Worm (Caenorhabditis elegans) whole organism, young adult: ENCODE data around the gene H41C03.3.
A peak's percentile ranks its signal among the peaks of the same experiment; 100 is the strongest.

Source experiments
- B0261.1 ChIP-seq: sonication (generic microtip); optimal IDR thresholded peaks from 2 replicates; lab custom pipeline; 2016; ENCODE audit warnings: mild to moderate bottlenecking, missing genetic modification characterization, moderate library complexity, missing compliant biosample characterization
- B0336.3 ChIP-seq: fragments of 200-800 bp; sonication (Bioruptor generic); IDR thresholded peaks from 2 replicates; pipeline ENCODE4 v1.3.6; 2022; ENCODE audit warnings: missing genetic modification characterization, missing compliant biosample characterization
- C06A6.2 ChIP-seq: fragments of 200-800 bp; sonication (Bioruptor generic); conservative IDR thresholded peaks from 2 replicates; pipeline ENCODE4 v1.3.6; 2022; ENCODE audit warnings: missing genetic modification characterization, missing compliant biosample characterization
- F49E8.2 ChIP-seq: sonication (generic microtip); optimal IDR thresholded peaks from 3 replicates; lab custom pipeline; 2017; ENCODE audit warnings: missing genetic modification characterization, mild to moderate bottlenecking, missing compliant biosample characterization, antibody characterized with exemption, moderate library complexity; ENCODE audit not compliant: insufficient read depth
- F55B11.4 ChIP-seq: sonication (generic microtip); optimal IDR thresholded peaks from 2 replicates; lab custom pipeline; 2016; ENCODE audit warnings: missing compliant biosample characterization, missing genetic modification characterization, borderline replicate concordance; ENCODE audit not compliant: insufficient read depth
- K12H6.12 ChIP-seq: fragments of 200-800 bp; sonication (Bioruptor generic); optimal IDR thresholded peaks from 2 replicates; lab custom pipeline; 2018; ENCODE audit warnings: mild to moderate bottlenecking, missing genetic modification characterization, missing compliant biosample characterization
- Y53F4B.3 ChIP-seq: fragments of 200-800 bp; sonication (Bioruptor generic); IDR thresholded peaks from 2 replicates; pipeline ENCODE4 v1.3.6; 2022; ENCODE audit warnings: missing genetic modification reagents, missing genetic modification characterization, missing compliant biosample characterization
- Y53G8AR.9 ChIP-seq: fragments of 200-800 bp; sonication (Bioruptor generic); conservative IDR thresholded peaks from 2 replicates; pipeline ENCODE4 v1.3.6; 2022; ENCODE audit warnings: missing genetic modification reagents, missing genetic modification characterization, missing compliant biosample characterization
- Y67H2A.10 ChIP-seq: fragments of 200-800 bp; sonication (Bioruptor generic); conservative IDR thresholded peaks from 2 replicates; pipeline ENCODE4 v1.3.6; 2022; ENCODE audit warnings: missing genetic modification reagents, missing genetic modification characterization, missing compliant biosample characterization
- Y79H2A.3 ChIP-seq: fragments of 200-800 bp; sonication (Bioruptor generic); conservative IDR thresholded peaks from 2 replicates; pipeline ENCODE4 v1.3.6; 2022; ENCODE audit warnings: missing genetic modification reagents, missing genetic modification characterization, missing compliant biosample characterization
- atf-7 ChIP-seq: sonication (generic microtip); optimal IDR thresholded peaks from 2 replicates; lab custom pipeline; 2017; ENCODE audit warnings: mild to moderate bottlenecking, missing genetic modification characterization, missing compliant biosample characterization
- athp-1 ChIP-seq: sonication (generic microtip); optimal IDR thresholded peaks from 2 replicates; lab custom pipeline; 2017; ENCODE audit warnings: mild to moderate bottlenecking, missing genetic modification characterization, missing compliant biosample characterization
- cebp-1 ChIP-seq, 2 experiments: fragments of 200-800 bp in 1 of 2; sonication (Bioruptor generic) in 1 of 2; sonication (generic microtip) in 1 of 2; IDR thresholded peaks in 1 of 2; optimal IDR thresholded peaks in 1 of 2; 2 replicates each; pipeline versions ENCODE4 v1.3.6 to Lab custom; 2017 to 2022; ENCODE audit warnings: missing compliant biosample characterization in 2 of 2, missing genetic modification characterization in 2 of 2, mild to moderate bottlenecking in 1 of 2, missing genetic modification reagents in 1 of 2, moderate library complexity in 1 of 2
- cebp-2 ChIP-seq: fragments of 200-800 bp; sonication (Bioruptor generic); IDR thresholded peaks from 2 replicates; pipeline ENCODE4 v1.3.6; 2022; ENCODE audit warnings: missing genetic modification characterization, missing compliant biosample characterization
- ceh-58 ChIP-seq: fragments of 200-800 bp; sonication (Bioruptor generic); IDR thresholded peaks from 2 replicates; pipeline ENCODE4 v1.3.6; 2022; ENCODE audit warnings: missing genetic modification characterization, missing compliant biosample characterization
- ceh-91 ChIP-seq: fragments of 200-800 bp; sonication (Bioruptor generic); IDR thresholded peaks from 2 replicates; pipeline ENCODE4 v1.3.6; 2022; ENCODE audit warnings: missing genetic modification reagents, missing genetic modification characterization, missing compliant biosample characterization
- dox-1 ChIP-seq: fragments of 200-800 bp; sonication (Bioruptor generic); IDR thresholded peaks from 2 replicates; pipeline ENCODE4 v1.3.6; 2022; ENCODE audit warnings: missing genetic modification reagents, missing genetic modification characterization, missing compliant biosample characterization
- dpl-1 ChIP-seq: fragments of 150-350 bp; optimal IDR thresholded peaks from 2 replicates; lab custom pipeline; 2014; ENCODE audit warnings: missing biosample characterization, missing genetic modification reagents, missing genetic modification characterization
- ekl-4 ChIP-seq: fragments of 200-800 bp; sonication (Bioruptor generic); IDR thresholded peaks from 2 replicates; pipeline ENCODE4 v1.3.6; 2022; ENCODE audit warnings: missing genetic modification reagents, missing genetic modification characterization, missing compliant biosample characterization
- fkh-3 ChIP-seq: sonication (generic microtip); optimal IDR thresholded peaks from 2 replicates; lab custom pipeline; 2016; ENCODE audit warnings: mild to moderate bottlenecking, missing genetic modification characterization, missing compliant biosample characterization
- him-1 ChIP-seq: sonication (generic microtip); optimal IDR thresholded peaks from 2 replicates; lab custom pipeline; 2016; ENCODE audit warnings: missing genotype, missing genetic modification reagents, missing genetic modification characterization, missing compliant biosample characterization
- hlh-12 ChIP-seq: sonication (generic microtip); optimal IDR thresholded peaks from 2 replicates; lab custom pipeline; 2016; ENCODE audit warnings: missing genetic modification characterization, missing compliant biosample characterization
- hlh-26 ChIP-seq: fragments of 200-800 bp; sonication (Bioruptor generic); conservative IDR thresholded peaks from 2 replicates; pipeline ENCODE4 v1.3.6; 2022; ENCODE audit warnings: missing genetic modification reagents, missing genetic modification characterization, missing compliant biosample characterization
- lag-1 ChIP-seq: fragments of 200-800 bp; sonication (Bioruptor generic); IDR thresholded peaks from 2 replicates; pipeline ENCODE4 v1.3.6; 2022; ENCODE audit warnings: missing genetic modification reagents, missing genetic modification characterization, missing compliant biosample characterization
- lin-26 ChIP-seq: fragments of 200-800 bp; sonication (Bioruptor generic); IDR thresholded peaks from 2 replicates; pipeline ENCODE4 v1.3.6; 2022; ENCODE audit warnings: missing genetic modification reagents, missing genetic modification characterization, missing compliant biosample characterization
- lin-40 ChIP-seq: sonication (generic microtip); optimal IDR thresholded peaks from 2 replicates; lab custom pipeline; 2016; ENCODE audit warnings: missing genetic modification characterization, mild to moderate bottlenecking, missing compliant biosample characterization, missing genotype, missing genetic modification reagents
- lsl-1 ChIP-seq: fragments of 200-800 bp; sonication (Bioruptor generic); optimal IDR thresholded peaks from 2 replicates; lab custom pipeline; 2018; ENCODE audit warnings: mild to moderate bottlenecking, missing genetic modification characterization, moderate library complexity, missing compliant biosample characterization
- mcd-1 ChIP-seq: fragments of 200-800 bp; sonication (Bioruptor generic); IDR thresholded peaks from 2 replicates; pipeline ENCODE4 v1.3.6; 2022; ENCODE audit warnings: missing genetic modification reagents, missing genetic modification characterization, missing compliant biosample characterization
- mes-4 ChIP-seq: sonication (generic microtip); optimal IDR thresholded peaks from 2 replicates; lab custom pipeline; 2016; ENCODE audit warnings: missing genotype, missing genetic modification characterization, missing compliant biosample characterization
- mxl-1 ChIP-seq: sonication (generic microtip); optimal IDR thresholded peaks from 2 replicates; lab custom pipeline; 2016; ENCODE audit warnings: missing genetic modification characterization, missing compliant biosample characterization
- nfya-2 ChIP-seq: fragments of 200-800 bp; sonication (Bioruptor generic); IDR thresholded peaks from 2 replicates; pipeline ENCODE4 v1.3.6; 2022; ENCODE audit warnings: missing genetic modification reagents, missing genetic modification characterization, missing compliant biosample characterization
- nhr-179 ChIP-seq: sonication (generic microtip); optimal IDR thresholded peaks from 2 replicates; lab custom pipeline; 2016; ENCODE audit warnings: mild to moderate bottlenecking, missing genetic modification characterization, missing compliant biosample characterization
- nhr-80 ChIP-seq: sonication (generic microtip); optimal IDR thresholded peaks from 2 replicates; lab custom pipeline; 2016; ENCODE audit warnings: missing genetic modification characterization, missing compliant biosample characterization
- pbrm-1 ChIP-seq: fragments of 200-800 bp; sonication (Bioruptor generic); IDR thresholded peaks from 2 replicates; pipeline ENCODE4 v1.3.6; 2022; ENCODE audit warnings: missing genetic modification reagents, missing genetic modification characterization, missing compliant biosample characterization
- repo-1 ChIP-seq: sonication (generic microtip); optimal IDR thresholded peaks from 2 replicates; lab custom pipeline; 2017; ENCODE audit warnings: mild to moderate bottlenecking, missing genetic modification characterization, missing compliant biosample characterization
- rpc-1 ChIP-seq, 2 experiments: fragments of 150-350 bp in 1 of 2; sonication (generic microtip) in 1 of 2; optimal IDR thresholded peaks; 2 replicates each; lab custom pipeline; 2014 to 2018; ENCODE audit warnings: missing biosample characterization in 1 of 2, missing genetic modification characterization in 1 of 2, missing genetic modification reagents in 1 of 2, missing genotype in 1 of 2
- sdz-38 ChIP-seq: sonication (generic microtip); optimal IDR thresholded peaks from 2 replicates; lab custom pipeline; 2016; ENCODE audit warnings: missing genotype, missing genetic modification characterization, missing compliant biosample characterization
- somi-1 ChIP-seq: fragments of 200-800 bp; sonication (Bioruptor generic); optimal IDR thresholded peaks from 2 replicates; lab custom pipeline; 2018; ENCODE audit warnings: mild to moderate bottlenecking, missing genetic modification characterization, missing compliant biosample characterization
- sptf-2 ChIP-seq: fragments of 200-800 bp; sonication (Bioruptor generic); optimal IDR thresholded peaks from 2 replicates; lab custom pipeline; 2018; ENCODE audit warnings: mild to moderate bottlenecking, missing genetic modification characterization, missing compliant biosample characterization
- xnd-1 ChIP-seq: sonication (generic microtip); optimal IDR thresholded peaks from 2 replicates; lab custom pipeline; 2016; ENCODE audit warnings: missing genotype, missing genetic modification reagents, missing genetic modification characterization, missing compliant biosample characterization
- ztf-18 ChIP-seq: sonication (generic microtip); optimal IDR thresholded peaks from 2 replicates; lab custom pipeline; 2016; ENCODE audit warnings: missing genotype, mild to moderate bottlenecking, missing genetic modification characterization, missing compliant biosample characterization
- ztf-26 ChIP-seq: sonication (generic microtip); optimal IDR thresholded peaks from 2 replicates; lab custom pipeline; 2017; ENCODE audit warnings: missing genetic modification characterization, missing compliant biosample characterization

Gene H41C03.3

DNA sequence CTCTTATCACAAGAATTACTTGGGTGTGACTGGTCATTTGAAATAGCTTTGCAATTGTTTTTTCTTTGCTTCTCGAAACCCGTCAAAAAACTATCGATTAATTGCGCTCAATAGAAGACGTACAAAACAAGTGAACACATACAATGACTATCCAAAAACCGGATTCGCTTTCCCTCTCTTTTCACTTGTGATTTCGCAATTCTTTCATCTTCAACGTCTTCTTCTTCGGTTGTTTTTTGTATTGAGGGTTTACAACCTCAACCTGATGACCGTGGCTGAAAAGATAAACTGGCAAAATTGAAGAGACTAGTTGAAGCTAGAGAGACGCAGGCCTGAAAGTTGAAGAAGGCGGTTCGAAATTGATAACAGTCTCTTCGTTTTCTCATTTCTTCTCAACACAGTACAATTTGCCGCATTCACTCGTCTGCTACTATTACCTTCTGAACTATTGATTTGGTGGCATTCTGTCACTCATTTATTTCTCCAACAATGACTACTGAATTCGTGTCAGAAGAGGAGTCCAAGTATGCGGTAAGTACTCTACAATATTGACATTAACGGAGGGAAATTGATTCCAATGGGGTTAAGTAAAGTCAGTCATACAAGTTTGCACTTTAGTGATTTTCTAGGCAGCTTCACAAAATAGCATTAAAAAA, 40.5 kb downstream of the H41C03.3 start (continued):
- TF ChIP-seq K12H6.12 (tag; lab: Kevin White, UChicago) = no peak
- TF ChIP-seq nhr-80 (tag; lab: Kevin White, UChicago) = peak; percentile 43
- no peak for TF ChIP-seq cebp-2 (GFP tag; lab: Robert Waterston, UW)
- TF ChIP-seq mcd-1 (GFP tag; lab: Robert Waterston, UW) = no peak
- no peak for TF ChIP-seq Y53F4B.3
- no peak for TF ChIP-seq Y79H2A.3 (GFP tag; lab: Robert Waterston, UW)
- TF ChIP-seq him-1 (tag; lab: Kevin White, UChicago) = no peak
- 0 out of 2 replicates have a peak, but pooled peaks have one; percentile 27 for TF ChIP-seq dox-1
- peak; percentile 64 for TF ChIP-seq lin-40 (tag; lab: Kevin White, UChicago)
- no peak for TF ChIP-seq Y53G8AR.9 (GFP tag; lab: Robert Waterston, UW)

DNA sequence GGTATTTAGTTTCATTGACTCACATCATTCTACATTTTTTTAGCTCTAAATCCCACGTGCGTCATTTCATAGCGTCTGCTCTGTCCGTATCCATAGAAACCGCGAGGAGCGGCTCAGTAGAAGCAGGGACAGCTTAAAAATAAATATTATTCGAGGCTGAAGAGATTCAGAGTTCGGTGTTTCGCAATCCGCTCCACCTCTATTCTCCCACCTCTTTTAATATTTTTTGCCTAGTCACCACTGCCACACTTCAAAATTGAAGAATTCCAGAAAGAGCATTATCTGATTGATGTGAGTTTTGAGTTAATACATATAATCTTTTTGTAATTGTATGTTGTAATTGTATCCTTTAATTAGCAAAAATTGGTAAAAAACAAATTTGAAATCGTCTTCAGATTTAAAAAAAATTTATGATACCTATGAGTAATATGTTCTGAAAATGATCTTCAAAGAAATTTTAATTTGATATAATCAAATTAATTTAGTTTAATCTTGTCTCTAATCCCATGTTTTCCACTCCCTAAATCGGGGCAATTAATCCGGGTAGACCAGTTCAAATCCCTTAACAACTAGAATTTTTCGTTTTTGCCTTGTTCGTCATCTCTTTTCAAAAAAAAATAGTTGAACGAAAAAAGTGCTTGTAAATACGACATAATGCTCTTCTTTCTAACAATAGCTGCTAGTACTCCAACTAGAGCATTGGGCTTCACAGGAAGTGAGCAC, 44.0 kb downstream of the H41C03.3 start:
- TF ChIP-seq cebp-1 (GFP tag; IDR thresholded peaks at IDR 0.05; lab: Robert Waterston, UW) = 0 out of 2 replicates have a peak, but pooled peaks have one; percentile 26
- peak; percentile 78 for TF ChIP-seq cebp-1 (tag; optimal IDR thresholded peaks at IDR 0.05; lab: Kevin White, UChicago)
- TF ChIP-seq cebp-2 (GFP tag; lab: Robert Waterston, UW) = no peak

DNA sequence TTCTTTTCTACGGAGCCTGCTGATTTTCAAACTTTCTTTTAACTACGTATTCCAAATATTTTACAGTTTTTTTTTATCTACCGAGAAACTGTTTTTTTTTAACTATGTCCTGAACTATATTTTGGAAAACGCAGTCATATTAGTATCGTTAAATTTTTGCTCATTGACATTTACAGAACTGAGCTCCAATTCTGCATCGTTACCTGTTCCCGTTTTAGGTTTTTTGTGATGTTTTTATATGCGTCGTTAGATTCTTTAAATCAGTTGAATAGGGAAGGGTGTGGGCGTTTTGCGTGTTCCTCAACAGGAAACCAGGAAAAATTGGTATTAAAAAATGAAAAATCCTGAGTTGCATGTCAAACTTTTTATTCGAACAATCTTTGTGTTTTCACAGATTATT, 47.2 kb downstream of the H41C03.3 start:
- TF ChIP-seq athp-1 (tag; lab: Kevin White, UChicago) (no peak), F49E8.2 (tag; lab: Kevin White, UChicago) (no peak), cebp-1 (GFP tag; IDR thresholded peaks at IDR 0.05; lab: Robert Waterston, UW) (no peak), cebp-1 (tag; optimal IDR thresholded peaks at IDR 0.05; lab: Kevin White, UChicago) (peak; percentile 4), ceh-91 (GFP tag; lab: Robert Waterston, UW) (no peak), dpl-1 (no peak), hlh-12 (tag; lab: Kevin White, UChicago) (no peak), hlh-26 (GFP tag; lab: Robert Waterston, UW) (no peak), ztf-18 (no peak), pbrm-1 (no peak), mxl-1 (tag; lab: Kevin White, UChicago) (no peak), ceh-58 (no peak), fkh-3 (tag; lab: Kevin White, UChicago) (no peak), repo-1 (tag; lab: Kevin White, UChicago) (peak; percentile 55), F55B11.4 (tag; lab: Kevin White, UChicago) (no peak), Y53G8AR.9 (GFP tag; lab: Robert Waterston, UW) (0 out of 2 replicates have a peak, but pooled peaks have one; percentile 47), nfya-2 (GFP tag; lab: Robert Waterston, UW) (no peak), atf-7 (tag; lab: Kevin White, UChicago) (peak; percentile 25), B0336.3 (no peak), xnd-1 (tag; lab: Kevin White, UChicago) (no peak), rpc-1 (optimal IDR thresholded peaks at IDR 0.05; lab: Kevin White, UChicago) (no peak), rpc-1 (tag; optimal IDR thresholded peaks at IDR 0.05; lab: Kevin White, UChicago) (no peak), lin-26 (GFP tag; lab: Robert Waterston, UW) (no peak), nhr-179 (tag; lab: Kevin White, UChicago) (no peak), ekl-4 (GFP tag; lab: Robert Waterston, UW) (no peak), B0261.1 (no peak), somi-1 (GFP tag; lab: Kevin White, UChicago) (no peak), lin-40 (tag; lab: Kevin White, UChicago) (no peak), Y67H2A.10 (GFP tag; lab: Robert Waterston, UW) (no peak), sptf-2 (GFP tag; lab: Kevin White, UChicago) (no peak), ztf-26 (tag; lab: Kevin White, UChicago) (peak; percentile 25), C06A6.2 (no peak), mcd-1 (GFP tag; lab: Robert Waterston, UW) (no peak), cebp-2 (GFP tag; lab: Robert Waterston, UW) (no peak), lsl-1 (no peak), sdz-38 (tag; lab: Kevin White, UChicago) (no peak), lag-1 (GFP tag; lab: Robert Waterston, UW) (no peak), mes-4 (tag; lab: Kevin White, UChicago) (no peak)
